Fruit fly (Drosophila melanogaster) whole organism: ENCODE measurements around the gene 5-HT7.

Experiments
- CG8478 ChIP-seq: fragments of >200 bp; optimal IDR thresholded peaks from 2 replicates; lab custom pipeline; 2018; ENCODE audit warnings: inconsistent platforms
- Dll ChIP-seq: fragments of >200 bp; optimal IDR thresholded peaks from 2 replicates; lab custom pipeline; 2017
- EcR ChIP-seq, 2 experiments: fragments of >200 bp; optimal IDR thresholded peaks; 2 replicates each; lab custom pipeline; 2017; ENCODE audit warnings: missing biosample characterization in 2 of 2, missing genetic modification characterization in 2 of 2, missing genetic modification reagents in 2 of 2
- pan ChIP-seq: fragments of >200 bp; optimal IDR thresholded peaks from 2 replicates; lab custom pipeline; 2017
- psq ChIP-seq: fragments of >200 bp; optimal IDR thresholded peaks from 2 replicates; lab custom pipeline; 2017
- usp ChIP-seq: fragments of >200 bp; optimal IDR thresholded peaks from 2 replicates; lab custom pipeline; 2017; ENCODE audit warnings: missing biosample characterization, missing genetic modification characterization, mixed read lengths

The 5-HT7 gene

DNA sequence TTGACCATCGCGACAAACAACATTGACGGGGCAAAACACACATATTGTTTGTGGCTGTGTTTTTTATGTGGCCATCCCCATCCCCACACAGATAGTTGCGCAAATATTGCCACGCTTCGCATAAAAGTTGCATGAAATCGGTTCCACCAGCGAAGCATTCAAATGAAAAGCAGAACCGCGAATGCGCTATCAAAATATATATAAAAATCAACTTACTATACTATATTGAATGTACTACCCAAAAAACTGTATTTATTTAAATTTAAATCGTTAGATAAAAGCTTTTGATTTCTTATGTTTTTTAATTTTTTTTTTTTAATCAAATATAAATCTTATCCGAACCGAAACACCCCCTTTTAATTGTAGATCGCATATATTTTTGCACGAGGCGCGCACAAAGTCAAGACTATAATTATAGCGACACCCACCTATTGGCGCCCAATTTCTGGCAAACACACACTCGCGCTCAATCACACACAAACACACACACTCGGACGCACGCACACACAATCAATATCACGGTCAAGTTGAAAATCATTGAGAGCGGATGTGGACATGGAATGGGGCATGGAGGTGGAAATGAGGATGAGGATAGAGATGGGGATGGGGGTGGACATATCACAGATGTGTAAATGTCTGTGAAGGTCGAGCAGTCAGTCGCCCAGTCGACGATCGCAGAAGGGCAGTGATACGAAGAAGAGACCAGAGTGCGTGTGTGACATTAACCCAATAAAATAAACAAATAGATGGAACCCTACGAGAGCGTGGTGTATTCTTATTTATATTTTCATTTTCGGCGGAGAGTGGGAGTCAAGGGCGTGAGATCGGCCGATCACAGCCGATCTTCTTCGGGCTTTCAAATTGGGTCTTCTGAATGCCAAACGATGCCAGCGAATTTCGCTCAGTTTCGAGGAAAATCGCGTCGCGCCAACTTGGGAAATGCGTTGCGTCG, 22.1 kb upstream of the 5-HT7 start, which contains the start of gene CanA1:
TSS of gene CanA1 (plus strand) at position 902 of the 952 bp plus-strand sequence.
- TF ChIP-seq pan (lab: Kevin White, UChicago) (no peak), Dll (lab: Kevin White, UChicago) (no peak), usp (no peak), CG8478 (lab: Kevin White, UChicago) (no peak), psq (lab: Kevin White, UChicago) (no peak), EcR (GFP tag; optimal IDR thresholded peaks at IDR 0.05; lab: Kevin White, UChicago) (no peak)

DNA sequence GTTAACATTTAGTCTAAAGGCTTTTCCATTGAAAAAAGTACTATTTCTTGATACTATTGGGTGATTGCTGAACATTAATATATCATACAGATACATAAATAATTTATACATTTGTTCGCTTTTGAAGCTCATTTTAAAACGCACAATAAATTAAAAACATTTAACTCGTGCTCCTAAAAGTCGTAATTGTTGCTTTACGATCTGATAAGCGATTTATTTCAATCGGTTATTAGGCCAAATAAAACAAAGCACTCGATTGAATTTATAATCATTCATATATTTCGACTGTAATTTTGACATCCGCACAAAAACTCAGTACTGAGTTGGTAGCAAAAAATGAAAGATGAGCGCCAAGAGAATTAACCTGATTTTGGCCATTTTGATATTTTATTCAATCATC, 18.4 kb upstream of the 5-HT7 start, which contains the start of gene CG33773:
TSS of gene CG33773 (plus strand) at position 301 of the 400 bp plus-strand sequence.
- TF ChIP-seq EcR (GFP tag; optimal IDR thresholded peaks at IDR 0.05; lab: Kevin White, UChicago) = no peak
- TF ChIP-seq Dll (lab: Kevin White, UChicago) = no peak
- TF ChIP-seq usp = no peak
- TF ChIP-seq CG8478 (lab: Kevin White, UChicago) = no peak
- TF ChIP-seq psq (lab: Kevin White, UChicago) = no peak
- TF ChIP-seq pan (lab: Kevin White, UChicago) = no peak

DNA sequence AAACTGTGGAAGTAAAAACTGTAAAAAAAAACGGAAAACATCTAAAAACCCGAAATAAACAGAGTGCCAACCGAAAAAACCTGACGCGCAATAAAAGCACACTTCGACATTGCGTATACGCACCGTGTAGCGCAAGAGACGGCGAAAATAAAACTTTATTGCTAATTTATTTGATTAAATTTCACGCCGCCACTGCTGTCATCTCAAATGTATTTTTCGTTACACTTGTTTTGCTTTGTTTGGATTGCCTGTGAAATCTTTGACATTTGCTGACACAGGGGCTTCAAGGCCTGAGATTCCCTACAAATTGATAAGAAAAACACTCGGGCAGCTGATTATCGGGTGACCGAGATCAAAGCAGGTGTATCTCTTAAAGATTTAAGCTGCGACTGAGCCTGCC, 4.1 kb upstream of the 5-HT7 start:
- TF ChIP-seq pan (lab: Kevin White, UChicago) (no peak), psq (lab: Kevin White, UChicago) (no peak), usp (no peak), Dll (lab: Kevin White, UChicago) (no peak), EcR (GFP tag; optimal IDR thresholded peaks at IDR 0.05; lab: Kevin White, UChicago) (no peak), CG8478 (lab: Kevin White, UChicago) (no peak)

DNA sequence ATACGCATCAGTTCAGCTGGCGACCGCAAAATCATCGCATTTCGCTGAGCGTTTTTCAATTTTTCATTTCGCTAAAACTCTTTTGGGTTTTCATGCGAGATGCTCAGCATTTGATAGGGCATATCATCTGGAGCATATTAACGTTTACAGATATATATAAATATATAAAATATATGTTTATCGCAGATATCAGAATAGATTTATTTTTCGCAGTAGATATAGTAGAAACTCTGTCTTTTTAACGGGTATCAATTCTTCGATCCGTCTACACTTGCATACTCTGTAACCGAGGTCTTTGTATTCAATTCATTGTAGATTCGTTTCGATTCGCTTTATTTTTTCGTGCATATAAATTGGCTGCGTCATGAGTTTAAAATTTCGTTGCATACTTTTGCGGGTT, 3.0 kb upstream of the 5-HT7 start:
- TF ChIP-seq EcR (GFP tag; optimal IDR thresholded peaks at IDR 0.05; lab: Kevin White, UChicago) (no peak), CG8478 (lab: Kevin White, UChicago) (no peak), Dll (lab: Kevin White, UChicago) (no peak), psq (lab: Kevin White, UChicago) (no peak), usp (no peak), pan (lab: Kevin White, UChicago) (no peak)

DNA sequence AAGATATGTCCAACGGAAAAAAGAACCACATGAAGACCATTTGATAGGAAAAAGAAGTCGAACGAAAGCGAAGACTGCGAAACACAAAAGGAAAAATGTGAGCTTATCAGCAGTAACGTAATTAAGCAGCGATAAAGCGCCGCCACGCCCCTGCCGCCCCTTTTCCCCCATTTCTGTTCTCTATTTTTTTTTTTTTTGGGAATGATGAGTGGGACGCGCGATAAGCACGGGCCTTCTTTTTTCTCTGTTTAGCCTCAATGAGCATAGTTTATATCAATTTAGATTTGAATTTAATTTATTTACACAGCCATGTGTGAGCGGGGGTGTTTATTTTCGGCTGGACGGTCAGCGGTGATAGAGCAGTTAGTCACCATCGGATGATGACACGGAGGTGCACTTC, 6.6 kb downstream of the 5-HT7 start:
- no peak for TF ChIP-seq usp
- no peak for TF ChIP-seq pan (lab: Kevin White, UChicago)
- TF ChIP-seq CG8478 (lab: Kevin White, UChicago) = no peak
- TF ChIP-seq psq (lab: Kevin White, UChicago) = no peak
- TF ChIP-seq EcR (GFP tag; optimal IDR thresholded peaks at IDR 0.05; lab: Kevin White, UChicago) = no peak
- TF ChIP-seq Dll (lab: Kevin White, UChicago) = no peak

DNA sequence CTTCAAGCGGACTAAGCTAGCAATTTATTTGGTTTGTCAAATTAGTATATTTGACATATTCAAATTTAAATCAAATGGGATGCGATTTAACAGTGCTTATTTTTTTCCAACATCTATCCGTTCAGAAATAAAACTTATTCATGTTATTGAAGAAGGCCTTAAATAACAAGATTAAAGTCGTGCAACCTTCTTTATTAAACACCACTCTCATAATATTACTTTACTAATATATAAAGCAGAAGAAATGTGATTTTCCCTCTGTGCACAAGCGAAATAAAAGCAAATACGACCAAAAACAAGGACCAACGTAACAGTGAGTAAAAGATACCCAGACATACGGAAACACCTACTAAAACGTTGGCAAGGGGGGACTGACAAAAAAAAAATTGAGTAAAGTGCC, 10.1 kb downstream of the 5-HT7 start:
- TF ChIP-seq pan (lab: Kevin White, UChicago) (no peak), usp (no peak), CG8478 (lab: Kevin White, UChicago) (no peak), Dll (lab: Kevin White, UChicago) (no peak), EcR (GFP tag; optimal IDR thresholded peaks at IDR 0.05; lab: Kevin White, UChicago) (no peak), psq (lab: Kevin White, UChicago) (no peak)

DNA sequence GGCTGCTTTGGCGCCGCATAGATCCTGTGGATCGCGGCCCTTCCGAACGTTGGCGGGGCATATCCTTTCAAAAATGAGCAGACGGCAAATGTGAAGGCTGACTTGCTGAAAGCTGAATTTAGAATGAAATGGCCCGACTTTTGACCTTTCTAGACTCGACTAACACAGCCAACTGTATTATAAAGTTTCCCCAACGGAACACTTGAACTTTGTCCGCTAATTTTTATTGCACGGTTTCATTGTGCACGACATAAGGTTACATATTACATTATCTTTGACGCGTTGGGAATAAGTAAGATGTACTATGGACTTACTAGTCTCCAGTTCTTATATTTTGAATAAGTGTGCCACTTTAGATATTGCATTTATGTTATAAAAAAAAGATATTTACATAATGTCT, 24.3 kb downstream of the 5-HT7 start, which contains the start of gene CG31007:
TSS of gene CG31007 (minus strand) at position 101 of the 400 bp plus-strand sequence.
- TF ChIP-seq psq (lab: Kevin White, UChicago) = no peak
- TF ChIP-seq pan (lab: Kevin White, UChicago) = no peak
- TF ChIP-seq usp = no peak
- no peak for TF ChIP-seq CG8478 (lab: Kevin White, UChicago)
- no peak for TF ChIP-seq Dll (lab: Kevin White, UChicago)
- TF ChIP-seq EcR (GFP tag; optimal IDR thresholded peaks at IDR 0.05; lab: Kevin White, UChicago) = no peak

DNA sequence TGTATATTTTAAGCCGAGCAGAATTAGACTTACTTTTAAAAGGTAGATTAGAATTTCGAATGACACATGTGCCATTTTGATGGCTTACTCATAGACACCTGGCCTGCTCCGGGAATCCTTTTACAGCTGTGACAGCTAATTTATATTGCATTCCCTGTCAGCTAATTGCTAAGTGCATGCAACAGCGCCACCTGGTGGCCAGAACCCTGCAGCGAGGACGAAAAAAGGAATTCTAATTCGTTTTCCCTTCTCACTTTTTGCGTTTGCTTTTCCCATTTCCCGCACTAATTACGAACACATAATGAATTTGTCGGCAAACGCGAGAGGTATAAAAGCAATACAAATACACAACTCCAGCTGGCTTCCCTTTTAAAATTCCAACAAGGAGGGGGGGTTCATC, 26.7 kb downstream of the 5-HT7 start, which contains the start of gene CG31008:
TSS of gene CG31008 (minus strand) at position 59 of the 400 bp plus-strand sequence.
- no peak for TF ChIP-seq Dll (lab: Kevin White, UChicago)

DNA sequence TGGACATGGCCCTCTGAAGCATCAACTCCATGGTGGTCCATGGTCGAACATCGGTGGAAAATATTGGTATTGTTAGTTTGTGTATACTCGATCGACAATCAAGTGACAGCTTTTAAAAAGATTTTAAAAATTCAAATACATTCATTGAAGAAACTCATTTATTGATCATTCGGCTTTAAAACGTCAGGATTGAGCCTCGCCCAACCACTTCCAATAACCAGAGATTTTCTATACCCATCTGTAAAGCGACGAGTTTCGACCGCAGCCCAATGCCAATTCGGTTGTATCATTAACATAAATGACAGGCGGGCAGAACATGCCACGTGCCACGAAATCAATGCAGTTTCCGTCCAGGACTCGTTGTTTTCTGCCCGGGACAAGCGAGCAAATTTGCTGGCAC, 52.5 kb downstream of the 5-HT7 start, which contains the start of gene Ctr1C:
TSS of gene Ctr1C (minus strand) at position 101 of the 400 bp plus-strand sequence.
- TF ChIP-seq Dll (lab: Kevin White, UChicago) (no peak), pan (lab: Kevin White, UChicago) (no peak), CG8478 (lab: Kevin White, UChicago) (no peak), EcR (GFP tag; optimal IDR thresholded peaks at IDR 0.05; lab: Kevin White, UChicago) (no peak), usp (no peak), psq (lab: Kevin White, UChicago) (no peak)

DNA sequence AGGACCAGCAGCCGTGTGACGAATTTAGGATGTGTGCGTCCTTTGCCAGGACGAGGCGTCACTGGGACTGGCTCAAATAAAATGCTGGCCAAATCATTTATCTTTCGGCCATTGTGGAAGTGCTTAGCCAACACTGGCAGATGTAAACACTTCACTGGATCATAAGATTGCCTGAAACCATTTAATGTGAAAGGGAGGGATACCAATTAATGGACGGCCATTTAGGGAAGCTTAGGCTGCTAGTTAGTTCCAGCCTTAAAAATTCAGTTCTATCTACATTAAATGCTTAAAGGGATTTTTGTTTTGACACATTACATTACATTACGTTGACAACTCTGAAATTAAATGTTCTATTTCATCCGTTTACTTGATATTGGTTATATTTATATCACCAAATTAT, 57.3 kb downstream of the 5-HT7 start, which contains the start of gene CG15548:
TSS of gene CG15548 (plus strand) at position 301 of the 400 bp plus-strand sequence.
- no peak for TF ChIP-seq usp
- no peak for TF ChIP-seq Dll (lab: Kevin White, UChicago)
- no peak for TF ChIP-seq EcR (GFP tag; optimal IDR thresholded peaks at IDR 0.05; lab: Kevin White, UChicago)
- no peak for TF ChIP-seq CG8478 (lab: Kevin White, UChicago)
- no peak for TF ChIP-seq psq (lab: Kevin White, UChicago)
- TF ChIP-seq pan (lab: Kevin White, UChicago) = no peak

DNA sequence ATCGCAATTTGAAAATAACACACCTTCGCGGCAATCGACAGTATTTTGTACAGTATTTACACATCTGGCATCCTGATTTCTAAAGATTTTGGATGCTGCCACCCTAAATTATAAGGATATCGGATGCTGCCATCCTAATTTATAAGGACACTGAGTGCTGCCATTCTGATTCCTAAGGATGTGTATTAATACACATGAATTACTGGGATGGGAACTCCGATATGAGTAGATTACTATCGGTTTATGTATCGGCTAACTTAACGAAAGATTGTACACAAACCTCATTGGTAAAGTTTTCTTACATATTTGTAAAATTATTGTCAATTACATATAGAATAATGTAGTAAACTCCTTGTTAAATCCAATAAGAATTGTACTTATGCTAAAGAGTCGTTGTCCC, 70.3 kb downstream of the 5-HT7 start:
- TF ChIP-seq EcR (GFP tag; optimal IDR thresholded peaks at IDR 0.05; lab: Kevin White, UChicago) (no peak), CG8478 (lab: Kevin White, UChicago) (no peak), pan (lab: Kevin White, UChicago) (no peak), Dll (lab: Kevin White, UChicago) (no peak)
